Fruit fly (Drosophila melanogaster): ENCODE data around the gene Grx1.

Grx1 gene

DNA sequence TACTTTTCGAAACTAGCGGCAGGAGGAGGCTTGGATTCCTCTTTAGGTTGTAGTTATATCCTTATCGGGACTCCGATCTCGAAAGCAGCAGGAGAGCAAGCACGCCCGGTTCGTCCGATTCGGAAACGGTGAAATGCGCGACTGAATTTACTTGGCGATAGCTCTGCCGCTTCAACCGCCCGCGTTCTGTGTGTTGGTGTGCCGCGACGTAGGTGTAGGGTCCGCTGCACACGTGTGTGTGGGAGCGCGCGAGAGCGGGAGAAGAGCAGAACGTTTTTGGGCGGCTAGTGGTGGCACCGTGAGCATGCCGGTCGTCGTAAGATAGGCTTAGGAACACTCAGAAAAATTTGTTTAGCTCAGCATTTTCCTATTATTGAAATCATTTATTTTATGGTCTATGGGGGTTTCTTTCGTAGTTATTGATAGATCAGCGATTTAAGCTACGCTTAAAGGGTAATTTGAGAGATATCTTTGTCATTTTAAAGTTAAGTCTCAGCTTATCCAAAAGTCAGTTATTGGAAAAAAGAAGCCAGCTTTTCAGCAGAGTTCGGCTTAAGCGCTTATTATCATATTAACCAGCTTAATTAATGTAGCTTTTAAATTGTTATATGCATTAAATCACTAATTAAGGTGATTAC is 28.5 kb upstream of the Grx1 start (continued):
- TF ChIP-seq CG42726 (GFP tag; IDR thresholded peaks at IDR 0.05; ENCODE audit: partially characterized antibody) (no peak), dpn (GFP tag; optimal IDR thresholded peaks at IDR 0.05) (peak in 1 of 2 experiments; percentile 25), Xbp1 (GFP tag; optimal IDR thresholded peaks at IDR 0.05) (peak; percentile 42), chn (GFP tag; optimal IDR thresholded peaks at IDR 0.05) (no peak), Hsf (GFP tag; optimal IDR thresholded peaks at IDR 0.05) (peak; percentile 47), bsh (GFP tag; optimal IDR thresholded peaks at IDR 0.05) (peak; percentile 12 to 39), ftz-f1 (GFP tag; optimal IDR thresholded peaks at IDR 0.05) (no peak), lbe (GFP tag; optimal IDR thresholded peaks at IDR 0.05) (no peak), Bgb (GFP tag; IDR thresholded peaks at IDR 0.05; ENCODE audit: partially characterized antibody) (no peak), grau (tag; optimal IDR thresholded peaks at IDR 0.05) (peak; percentile 1), BEAF-32 (GFP tag; optimal IDR thresholded peaks at IDR 0.05) (peak; percentile 70), Myb (GFP tag; optimal IDR thresholded peaks at IDR 0.05) (peak; percentile 2), knrl (GFP tag; IDR thresholded peaks at IDR 0.05; ENCODE audit: partially characterized antibody) (no peak), CG8290 (GFP tag; optimal IDR thresholded peaks at IDR 0.05) (no peak), CG8290 (tag; optimal IDR thresholded peaks at IDR 0.05) (peak in 1 of 2 experiments; percentile 69), Side (GFP tag; optimal IDR thresholded peaks at IDR 0.05) (peak; percentile 11), fd96Cb (tag; optimal IDR thresholded peaks at IDR 0.05) (peak; percentile 13), CG6813 (GFP tag; optimal IDR thresholded peaks at IDR 0.05) (peak; percentile 20), Hand (GFP tag; optimal IDR thresholded peaks at IDR 0.05) (no peak), HmgZ (tag; optimal IDR thresholded peaks at IDR 0.05) (peak; percentile 17), CG15479 (GFP tag; optimal IDR thresholded peaks at IDR 0.05) (peak; percentile 96), Hmx (GFP tag; optimal IDR thresholded peaks at IDR 0.05) (no peak), Dbx (GFP tag; IDR thresholded peaks at IDR 0.05) (no peak), CG10979 (tag; optimal IDR thresholded peaks at IDR 0.05) (peak; percentile 33), CG7839 (tag; optimal IDR thresholded peaks at IDR 0.05) (peak; percentile 44), al (GFP tag; IDR thresholded peaks at IDR 0.05) (no peak), Adf1 (GFP tag; IDR thresholded peaks at IDR 0.05) (no peak), seq (GFP tag; IDR thresholded peaks at IDR 0.05) (no peak), sens (GFP tag) (peak; percentile 87), CG10147 (GFP tag; optimal IDR thresholded peaks at IDR 0.05) (no peak), zf30C (GFP tag; optimal IDR thresholded peaks at IDR 0.05) (peak; percentile 88), ewg (GFP tag; optimal IDR thresholded peaks at IDR 0.05) (peak; percentile 4), mirr (GFP tag; optimal IDR thresholded peaks at IDR 0.05) (peak; percentile 24), CG12391 (tag; optimal IDR thresholded peaks at IDR 0.05) (peak; percentile 28), CG15601 (tag; optimal IDR thresholded peaks at IDR 0.05) (peak; percentile 2), pnt (GFP tag; optimal IDR thresholded peaks at IDR 0.05) (peak; percentile 24), Antp (GFP tag; optimal IDR thresholded peaks at IDR 0.05) (peak; percentile 28), CG14441 (GFP tag; IDR thresholded peaks at IDR 0.05) (no peak), dysf (GFP tag; IDR thresholded peaks at IDR 0.05) (no peak), cato (GFP tag; optimal IDR thresholded peaks at IDR 0.05; ENCODE audit: borderline replicate concordance) (peak; percentile 6), onecut (GFP tag; IDR thresholded peaks at IDR 0.05) (peak; percentile 7; the same call in 1 of the 2 replicates), Lhr (GFP tag; optimal IDR thresholded peaks at IDR 0.05) (no peak), dm (GFP tag; optimal IDR thresholded peaks at IDR 0.05) (peak; percentile 28), CG7786 (GFP tag; optimal IDR thresholded peaks at IDR 0.05) (peak; percentile 5), CG12769 (tag; optimal IDR thresholded peaks at IDR 0.05) (peak; percentile 53), Vsx1 (GFP tag; optimal IDR thresholded peaks at IDR 0.05) (no peak), pfk (GFP tag; optimal IDR thresholded peaks at IDR 0.05) (peak; percentile 31), fd64A (GFP tag; optimal IDR thresholded peaks at IDR 0.05) (no peak), HLH54F (GFP tag; optimal IDR thresholded peaks at IDR 0.05) (peak; percentile 5)
